Fruit fly (Drosophila melanogaster) whole organism, embryonic: ENCODE data around the gene RpL24.

Experiments used
- CG13424 ChIP-seq: fragments of 200-800 bp; sonication (Bioruptor generic); optimal IDR thresholded peaks from 2 replicates; lab custom pipeline; 2019; ENCODE audit warnings: missing biosample characterization, mild to moderate bottlenecking, missing genetic modification characterization, moderate library complexity
- trem ChIP-seq: fragments of 200-800 bp; optimal IDR thresholded peaks from 3 replicates; lab custom pipeline; 2019; ENCODE audit warnings: missing biosample characterization, mild to moderate bottlenecking, missing genetic modification characterization, moderate library complexity

DNA sequence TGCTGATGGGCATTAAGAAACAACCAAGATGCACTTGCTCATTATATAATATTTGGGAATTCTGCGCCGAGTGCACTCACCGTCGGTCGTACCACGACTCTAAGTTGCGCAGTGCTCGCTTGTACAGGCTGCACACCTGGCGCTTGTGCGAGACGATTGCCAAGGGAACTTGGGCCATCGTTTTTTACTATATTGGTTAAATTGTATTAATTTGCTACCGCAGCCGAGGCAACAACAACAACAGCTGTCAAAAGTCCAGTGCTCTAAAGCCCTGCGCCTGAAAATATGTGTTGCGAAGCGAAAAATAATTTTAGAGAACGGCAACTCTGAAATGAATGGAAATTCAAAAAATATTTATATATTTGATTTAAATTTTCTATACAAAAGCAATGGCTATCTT lies 24.2 kb downstream of the RpL24 start, which contains the start of gene ND-B22:
- peak; percentile 39 for TF ChIP-seq trem
- TF ChIP-seq CG13424 (tag; lab: Kevin White, UChicago), result no peak
